Worm (Caenorhabditis elegans): Measurements from ENCODE around the gene Y43E12A.2.

Gene Y43E12A.2

ce11 chrIV:11019962-11020550, 38.2 kb downstream of the Y43E12A.2 start, which contains the start of gene F13H10.8 (continued):
- TF ChIP-seq lin-1 (GFP tag; IDR thresholded peaks at IDR 0.05): 0 out of 2 replicates have a peak, but pooled peaks have one; percentile 51
- no peak for TF ChIP-seq nhr-6 (tag; optimal IDR thresholded peaks at IDR 0.05)
- TF ChIP-seq pha-4 (GFP tag; IDR thresholded peaks at IDR 0.05): 0 out of 2 replicates have a peak, but pooled peaks have one; percentile 8
- TF ChIP-seq pha-4 (tag; optimal IDR thresholded peaks at IDR 0.05): peak; percentile 85
- no peak for TF ChIP-seq ceh-20 (GFP tag; IDR thresholded peaks at IDR 0.05)
- TF ChIP-seq saeg-2 (GFP tag; IDR thresholded peaks at IDR 0.05): no peak
- TF ChIP-seq zip-2 (tag; optimal IDR thresholded peaks at IDR 0.05): no peak
- TF ChIP-seq mxl-3 (GFP tag; optimal IDR thresholded peaks at IDR 0.05): peak; percentile 7
- no peak for TF ChIP-seq daf-16 (GFP tag; optimal IDR thresholded peaks at IDR 0.05)
- TF ChIP-seq daf-16 (tag; optimal IDR thresholded peaks at IDR 0.05): peak; percentile 66
- TF ChIP-seq dmd-8 (GFP tag; IDR thresholded peaks at IDR 0.05): no peak
- TF ChIP-seq nhr-48 (tag; optimal IDR thresholded peaks at IDR 0.05): no peak

DNA sequence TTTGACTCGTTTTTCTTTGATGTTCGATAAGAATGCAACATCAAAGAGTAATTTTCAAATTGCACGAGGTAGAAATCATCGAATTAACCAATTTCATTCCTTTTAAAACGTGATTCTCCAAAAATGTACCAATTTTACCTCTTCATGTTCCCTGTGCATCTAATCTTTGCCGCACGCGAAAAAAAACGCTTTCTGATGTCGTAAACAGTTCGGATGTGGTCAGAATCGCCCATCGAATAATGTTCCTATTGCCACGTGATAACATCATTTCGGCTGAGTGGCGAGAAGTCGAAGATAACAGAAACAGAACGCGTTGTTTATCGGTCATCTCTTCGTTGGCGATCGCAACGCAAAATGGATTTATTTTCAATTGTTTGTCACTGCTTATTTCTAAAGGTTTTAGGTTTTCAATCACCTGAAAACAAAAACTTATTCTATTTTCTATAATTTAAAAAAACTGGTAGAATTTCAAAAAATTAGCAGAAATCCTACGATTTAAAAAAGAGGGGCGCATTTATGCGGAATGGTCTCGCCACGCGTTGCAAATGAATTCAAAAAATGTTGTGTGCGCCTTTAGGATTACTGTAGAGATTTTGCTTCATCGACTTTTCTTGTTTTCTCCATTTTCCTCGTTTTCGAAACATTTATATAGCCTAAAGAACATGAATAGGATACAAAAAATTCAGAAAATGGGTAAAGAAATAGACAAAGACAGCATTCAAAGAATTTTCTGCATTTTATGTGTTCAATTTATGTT, 39.8 kb downstream of the Y43E12A.2 start, which contains the start of gene mogs-1:
Gene mogs-1, minus strand, starts transcription at position 417 of the 757 bp plus-strand sequence.
- TF ChIP-seq hlh-30 (tag; optimal IDR thresholded peaks at IDR 0.05; ENCODE audit: insufficient read depth) (peak; percentile 80), php-3 (GFP tag; IDR thresholded peaks at IDR 0.05) (no peak), mxl-3 (GFP tag; optimal IDR thresholded peaks at IDR 0.05) (peak; percentile 81), nhr-28 (tag; optimal IDR thresholded peaks at IDR 0.05) (peak; percentile 66), mdt-29 (GFP tag; IDR thresholded peaks at IDR 0.05) (0 out of 2 replicates have a peak, but pooled peaks have one; percentile 53), ctbp-1 (GFP tag; IDR thresholded peaks at IDR 0.05) (peak; percentile 38; the same call in 1 of the 2 replicates), hlh-11 (tag; optimal IDR thresholded peaks at IDR 0.05) (peak; percentile 69), nhr-77 (tag; optimal IDR thresholded peaks at IDR 0.05) (peak; percentile 1), nhr-48 (tag; optimal IDR thresholded peaks at IDR 0.05) (peak; percentile 24), Y48G9A.11 (GFP tag; IDR thresholded peaks at IDR 0.05) (0 out of 2 replicates have a peak, but pooled peaks have one; percentile 21), dve-1 (tag; optimal IDR thresholded peaks at IDR 0.05; ENCODE audit: insufficient read depth) (peak; percentile 69), nhr-25 (tag; optimal IDR thresholded peaks at IDR 0.05; ENCODE audit: borderline replicate concordance, insufficient read depth) (peak; percentile 44), mes-2 (tag; optimal IDR thresholded peaks at IDR 0.05; ENCODE audit: poor library complexity, severe bottlenecking) (peak; percentile 23), arid-1 (GFP tag; conservative IDR thresholded peaks at IDR 0.05) (no peak), saeg-2 (GFP tag; IDR thresholded peaks at IDR 0.05) (no peak), aha-1 (tag) (peak; percentile 70), ceh-20 (GFP tag; IDR thresholded peaks at IDR 0.05) (0 out of 2 replicates have a peak, but pooled peaks have one; percentile 35), daf-16 (GFP tag; optimal IDR thresholded peaks at IDR 0.05) (no peak), daf-16 (tag; optimal IDR thresholded peaks at IDR 0.05) (peak; percentile 78), mep-1 (tag; optimal IDR thresholded peaks at IDR 0.05) (peak; percentile 26), tra-1 (GFP tag; IDR thresholded peaks at IDR 0.05) (0 out of 2 replicates have a peak, but pooled peaks have one; percentile 5), mdl-1 (tag; optimal IDR thresholded peaks at IDR 0.05) (peak in 1 of 2 experiments; percentile 87), nhr-102 (tag; optimal IDR thresholded peaks at IDR 0.05) (peak; percentile 14), daf-19 (GFP tag; conservative IDR thresholded peaks at IDR 0.05) (no peak), nhr-76 (tag; optimal IDR thresholded peaks at IDR 0.05) (no peak), snpc-4 (tag; optimal IDR thresholded peaks at IDR 0.05) (no peak), zfp-3 (GFP tag; conservative IDR thresholded peaks at IDR 0.05) (0 out of 2 replicates have a peak, but pooled peaks have one; percentile 31), nhr-42 (GFP tag; IDR thresholded peaks at IDR 0.05) (0 out of 2 replicates have a peak, but pooled peaks have one; percentile 36)

DNA sequence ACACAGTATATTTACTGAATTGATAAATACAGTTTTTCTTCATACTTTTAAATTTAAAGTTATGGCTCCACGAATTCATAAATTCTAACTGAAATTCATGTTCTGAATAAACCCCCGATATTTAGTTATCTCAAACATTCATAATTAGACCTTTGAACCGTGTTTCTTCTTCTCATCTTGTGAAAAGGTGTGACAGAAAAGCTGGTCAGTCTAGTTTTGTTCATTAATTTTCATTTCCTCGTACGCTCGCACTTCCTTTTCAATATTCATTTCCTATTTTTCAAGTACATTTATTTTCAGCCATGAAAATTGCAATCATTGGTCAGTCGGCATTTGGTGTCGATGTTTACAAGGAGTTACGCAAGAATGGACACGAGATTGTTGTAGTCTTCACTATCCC, 40.4 kb downstream of the Y43E12A.2 start, which contains the start of gene alh-3:
Gene alh-3, plus strand, starts transcription at position 301 of the 400 bp plus-strand sequence.
- TF ChIP-seq ama-1 (optimal IDR thresholded peaks at IDR 0.05) (no peak), ces-1 (GFP tag; optimal IDR thresholded peaks at IDR 0.05) (no peak), F49E8.2 (tag; optimal IDR thresholded peaks at IDR 0.05; ENCODE audit: borderline replicate concordance) (no peak), nhr-42 (GFP tag; IDR thresholded peaks at IDR 0.05) (no peak), nhr-111 (GFP tag; optimal IDR thresholded peaks at IDR 0.05) (no peak), F37D6.2 (tag; optimal IDR thresholded peaks at IDR 0.05) (no peak), madf-9 (GFP tag; conservative IDR thresholded peaks at IDR 0.05) (no peak), ceh-32 (tag; optimal IDR thresholded peaks at IDR 0.05; ENCODE audit: poor library complexity) (no peak), nhr-48 (tag; optimal IDR thresholded peaks at IDR 0.05) (no peak), lin-29 (GFP tag; IDR thresholded peaks at IDR 0.05) (no peak), jun-1 (tag; optimal IDR thresholded peaks at IDR 0.05) (no peak), lin-39 (tag; optimal IDR thresholded peaks at IDR 0.05) (no peak), daf-16 (GFP tag; optimal IDR thresholded peaks at IDR 0.05) (no peak), daf-16 (tag; optimal IDR thresholded peaks at IDR 0.05) (no peak)

All from whole organism, L4 larva.